Fruit fly (Drosophila melanogaster) whole organism, embryonic: Measurements from ENCODE around the gene Cht5.

ENCODE experiments used
- Atf-2 ChIP-seq: fragments of 200-800 bp; sonication (Bioruptor generic); optimal IDR thresholded peaks from 2 replicates; lab custom pipeline; 2016; ENCODE audit warnings: missing biosample characterization, missing genetic modification characterization
- B-H1 ChIP-seq: fragments of 200-800 bp; sonication (Bioruptor generic); IDR thresholded peaks from 3 replicates; pipeline ENCODE4 v1.3.6; 2022; ENCODE audit warnings: missing biosample characterization, missing genetic modification characterization
- BEAF-32 ChIP-seq: fragments of 200-800 bp; sonication (Bioruptor generic); optimal IDR thresholded peaks from 3 replicates; lab custom pipeline; 2017; ENCODE audit warnings: missing biosample characterization, missing genetic modification characterization, mild to moderate bottlenecking, moderate library complexity, missing genetic modification reagents
- Blimp-1 ChIP-seq: fragments of 200-800 bp; sonication (Bioruptor generic); optimal IDR thresholded peaks from 3 replicates; lab custom pipeline; 2018; ENCODE audit warnings: missing biosample characterization, missing genetic modification characterization, mild to moderate bottlenecking, moderate library complexity, missing genetic modification reagents
- CG10565 ChIP-seq: fragments of 200-800 bp; sonication (Bioruptor generic); optimal IDR thresholded peaks from 3 replicates; lab custom pipeline; 2016; ENCODE audit warnings: missing biosample characterization, mild to moderate bottlenecking, missing genetic modification characterization
- CG11504 ChIP-seq: fragments of 200-800 bp; sonication (Bioruptor generic); optimal IDR thresholded peaks from 3 replicates; lab custom pipeline; 2019; ENCODE audit warnings: missing biosample characterization, mild to moderate bottlenecking, missing genetic modification characterization, moderate library complexity
- CG11560 ChIP-seq: fragments of 200-800 bp; sonication (Bioruptor generic); IDR thresholded peaks from 3 replicates; pipeline ENCODE4 v1.3.6; 2022; ENCODE audit warnings: missing biosample characterization, missing genetic modification characterization
- CG12769 ChIP-seq: fragments of 200-800 bp; sonication (Bioruptor generic); optimal IDR thresholded peaks from 2 replicates; lab custom pipeline; 2019; ENCODE audit warnings: missing biosample characterization, mild to moderate bottlenecking, missing genetic modification characterization, moderate library complexity
- CG15011 ChIP-seq: fragments of 200-800 bp; sonication (Bioruptor generic); optimal IDR thresholded peaks from 3 replicates; lab custom pipeline; 2018; ENCODE audit warnings: missing biosample characterization, mild to moderate bottlenecking, missing genetic modification characterization
- CG15269 ChIP-seq: fragments of 200-800 bp; sonication (Bioruptor generic); optimal IDR thresholded peaks from 2 replicates; lab custom pipeline; 2018; ENCODE audit warnings: missing biosample characterization, mild to moderate bottlenecking, missing genetic modification characterization, moderate library complexity
- CG18262 ChIP-seq: fragments of 200-800 bp; optimal IDR thresholded peaks from 3 replicates; lab custom pipeline; 2019; ENCODE audit warnings: missing biosample characterization, mild to moderate bottlenecking, missing genetic modification characterization, moderate library complexity
- CG31388 ChIP-seq: fragments of 200-800 bp; sonication (Bioruptor generic); optimal IDR thresholded peaks from 2 replicates; lab custom pipeline; 2016; ENCODE audit warnings: missing biosample characterization, missing genetic modification characterization
- CG33557 ChIP-seq: fragments of 200-800 bp; sonication (Bioruptor generic); optimal IDR thresholded peaks from 2 replicates; lab custom pipeline; 2019; ENCODE audit warnings: missing biosample characterization, mild to moderate bottlenecking, missing genetic modification characterization, moderate library complexity
- CG4282 ChIP-seq: fragments of 200-800 bp; sonication (Bioruptor generic); optimal IDR thresholded peaks from 2 replicates; lab custom pipeline; 2016; ENCODE audit warnings: missing biosample characterization, missing genetic modification characterization
- CG8359 ChIP-seq: fragments of 200-800 bp; sonication (Bioruptor generic); optimal IDR thresholded peaks from 2 replicates; lab custom pipeline; 2017; ENCODE audit warnings: missing biosample characterization, mild to moderate bottlenecking, missing genetic modification characterization, borderline replicate concordance
- CG8924 ChIP-seq: fragments of 200-800 bp; optimal IDR thresholded peaks from 3 replicates; lab custom pipeline; 2019; ENCODE audit warnings: missing biosample characterization, mild to moderate bottlenecking, missing genetic modification characterization, moderate library complexity
- CrebB ChIP-seq: fragments of 200-800 bp; sonication (Bioruptor generic); optimal IDR thresholded peaks from 3 replicates; lab custom pipeline; 2018; ENCODE audit warnings: missing biosample characterization, mild to moderate bottlenecking, missing genetic modification characterization
- D19B ChIP-seq: fragments of 200-800 bp; sonication (Bioruptor generic); optimal IDR thresholded peaks from 2 replicates; lab custom pipeline; 2017; ENCODE audit warnings: missing biosample characterization, mild to moderate bottlenecking, missing genetic modification characterization
- Elba2 ChIP-seq: fragments of 200-800 bp; sonication (Bioruptor generic); optimal IDR thresholded peaks from 3 replicates; lab custom pipeline; 2016; ENCODE audit warnings: missing biosample characterization, missing genetic modification characterization
- H15 ChIP-seq: fragments of 200-800 bp; sonication (Bioruptor generic); IDR thresholded peaks from 3 replicates; pipeline ENCODE4 v1.3.6; 2022; ENCODE audit warnings: missing biosample characterization, missing genetic modification characterization
- Lpt ChIP-seq: fragments of >200 bp; optimal IDR thresholded peaks from 2 replicates; lab custom pipeline; 2018; ENCODE audit warnings: missing biosample characterization, missing genetic modification characterization
- Med ChIP-seq: fragments of 200-800 bp; sonication (Bioruptor generic); peaks from one replicate; lab custom pipeline; 2016; ENCODE audit warnings: missing biosample characterization, missing genetic modification characterization, mild to moderate bottlenecking, inconsistent platforms, moderate library complexity
- Mes4 ChIP-seq: fragments of 200-800 bp; sonication (Bioruptor generic); optimal IDR thresholded peaks from 2 replicates; lab custom pipeline; 2016; ENCODE audit warnings: missing biosample characterization, missing genetic modification characterization
- Oli ChIP-seq: fragments of 200-800 bp; sonication (Bioruptor generic); optimal IDR thresholded peaks from 2 replicates; lab custom pipeline; 2018; ENCODE audit warnings: missing biosample characterization, mild to moderate bottlenecking, missing genetic modification characterization, moderate library complexity
- Sox102F ChIP-seq: fragments of 200-800 bp; sonication (Bioruptor generic); optimal IDR thresholded peaks from 2 replicates; lab custom pipeline; 2018; ENCODE audit warnings: missing biosample characterization, mild to moderate bottlenecking, missing genetic modification characterization, moderate library complexity
- Stat92E ChIP-seq, 3 experiments: fragments of >200 bp in 2 of 3; fragments of 200-800 bp in 1 of 3; sonication (Bioruptor generic) in 1 of 3; optimal IDR thresholded peaks; 2 replicates each; lab custom pipeline; 2017 to 2019; ENCODE audit warnings: missing biosample characterization in 3 of 3, missing genetic modification characterization in 3 of 3, mild to moderate bottlenecking in 1 of 3, moderate library complexity in 1 of 3
- Xrp1 ChIP-seq: fragments of 200-800 bp; sonication (Bioruptor generic); IDR thresholded peaks from 2 replicates; pipeline ENCODE4 v1.3.6; 2022; ENCODE audit warnings: missing biosample characterization, missing genetic modification characterization
- cg ChIP-seq: fragments of 200-800 bp; sonication (Bioruptor generic); optimal IDR thresholded peaks from 3 replicates; lab custom pipeline; 2019; ENCODE audit warnings: missing biosample characterization, mild to moderate bottlenecking, missing genetic modification characterization, moderate library complexity
- chm ChIP-seq: fragments of 200-800 bp; sonication (Bioruptor generic); IDR thresholded peaks from 2 replicates; pipeline ENCODE4 v1.3.6; 2022; ENCODE audit warnings: missing biosample characterization, missing genetic modification characterization
- da ChIP-seq: fragments of 200-800 bp; sonication (Bioruptor generic); optimal IDR thresholded peaks from 2 replicates; lab custom pipeline; 2016; ENCODE audit warnings: missing biosample characterization, missing genetic modification characterization
- eve ChIP-seq, 2 experiments: fragments of >200 bp; optimal IDR thresholded peaks; 2 replicates each; lab custom pipeline; 2017; ENCODE audit warnings: missing biosample characterization in 2 of 2, missing genetic modification characterization in 2 of 2
- gt ChIP-seq: fragments of 200-800 bp; sonication (Bioruptor generic); IDR thresholded peaks from 2 replicates; pipeline ENCODE4 v1.3.6; 2022; ENCODE audit warnings: missing biosample characterization, missing genetic modification characterization
- h ChIP-seq: fragments of >200 bp; optimal IDR thresholded peaks from 2 replicates; lab custom pipeline; 2017
- ind ChIP-seq: fragments of 200-800 bp; sonication (Bioruptor generic); optimal IDR thresholded peaks from 3 replicates; lab custom pipeline; 2016; ENCODE audit warnings: missing biosample characterization, missing genetic modification characterization
- kni ChIP-seq: fragments of 200-800 bp; sonication (Bioruptor generic); optimal IDR thresholded peaks from 3 replicates; lab custom pipeline; 2017; ENCODE audit warnings: mild to moderate bottlenecking, missing biosample characterization, missing genetic modification reagents, missing genetic modification characterization
- lola ChIP-seq, 3 experiments: fragments of >200 bp in 2 of 3; fragments of 200-800 bp in 1 of 3; sonication (Bioruptor generic) in 1 of 3; optimal IDR thresholded peaks; 2 replicates each; lab custom pipeline; 2017 to 2019; ENCODE audit warnings: missing biosample characterization in 3 of 3, missing genetic modification characterization in 3 of 3, mild to moderate bottlenecking in 1 of 3, moderate library complexity in 1 of 3
- nom ChIP-seq: fragments of 200-800 bp; sonication (Bioruptor generic); optimal IDR thresholded peaks from 2 replicates; lab custom pipeline; 2017; ENCODE audit warnings: missing biosample characterization, missing genetic modification characterization, mild to moderate bottlenecking, moderate library complexity, missing genetic modification reagents
- phol ChIP-seq: fragments of 200-800 bp; sonication (Bioruptor generic); optimal IDR thresholded peaks from 3 replicates; lab custom pipeline; 2018; ENCODE audit warnings: missing biosample characterization, mild to moderate bottlenecking, missing genetic modification characterization, moderate library complexity
- pros ChIP-seq: fragments of 200-800 bp; sonication (Bioruptor generic); optimal IDR thresholded peaks from 3 replicates; lab custom pipeline; 2019; ENCODE audit warnings: missing biosample characterization, mild to moderate bottlenecking, missing genetic modification characterization, moderate library complexity
- repo ChIP-seq: fragments of 200-800 bp; sonication (Bioruptor generic); optimal IDR thresholded peaks from 2 replicates; lab custom pipeline; 2016; ENCODE audit warnings: missing biosample characterization, missing genetic modification characterization
- row ChIP-seq: fragments of 200-800 bp; sonication (Bioruptor generic); IDR thresholded peaks from 3 replicates; pipeline ENCODE4 v1.3.6; 2022; ENCODE audit warnings: missing biosample characterization, missing genetic modification characterization
- sc ChIP-seq, 3 experiments: fragments of >200 bp in 2 of 3; fragments of 200-800 bp in 1 of 3; sonication (Bioruptor generic) in 1 of 3; optimal IDR thresholded peaks; 2 replicates in 2 of 3; 3 replicates in 1 of 3; lab custom pipeline; 2017; ENCODE audit warnings: mild to moderate bottlenecking in 1 of 3, missing biosample characterization in 1 of 3, missing genetic modification characterization in 1 of 3, missing genetic modification reagents in 1 of 3
- sens ChIP-seq: fragments of 200-800 bp; sonication (Bioruptor generic); peaks from one replicate; lab custom pipeline; 2016; ENCODE audit warnings: missing biosample characterization, missing genetic modification characterization
- slp2 ChIP-seq: fragments of 200-800 bp; sonication (Bioruptor generic); optimal IDR thresholded peaks from 2 replicates; lab custom pipeline; 2016; ENCODE audit warnings: missing biosample characterization, missing genetic modification characterization
- stwl ChIP-seq: fragments of 200-800 bp; sonication (Bioruptor generic); optimal IDR thresholded peaks from 3 replicates; lab custom pipeline; 2018; ENCODE audit warnings: missing biosample characterization, mild to moderate bottlenecking, missing genetic modification characterization, moderate library complexity
- toy ChIP-seq: fragments of 200-800 bp; sonication (Bioruptor generic); IDR thresholded peaks from 2 replicates; pipeline ENCODE4 v1.3.6; 2022; ENCODE audit warnings: missing biosample characterization, missing genetic modification characterization
- unc-4 ChIP-seq: fragments of 200-800 bp; sonication (Bioruptor generic); IDR thresholded peaks from 2 replicates; pipeline ENCODE4 v1.3.6; 2022; ENCODE audit warnings: missing biosample characterization, missing genetic modification characterization; ENCODE audit not compliant: partially characterized antibody
- usp ChIP-seq: fragments of >200 bp; optimal IDR thresholded peaks from 2 replicates; lab custom pipeline; 2017; ENCODE audit warnings: missing biosample characterization, missing genetic modification characterization
- z ChIP-seq: fragments of 200-800 bp; sonication (Bioruptor generic); IDR thresholded peaks from 3 replicates; pipeline ENCODE4 v1.3.6; 2022; ENCODE audit warnings: missing biosample characterization, missing genetic modification characterization
- zen2 ChIP-seq: fragments of 200-800 bp; sonication (Bioruptor generic); IDR thresholded peaks from 3 replicates; pipeline ENCODE4 v1.3.6; 2022; ENCODE audit warnings: missing biosample characterization, missing genetic modification characterization; ENCODE audit not compliant: partially characterized antibody

Cht5 gene

dm6 chr3R:13815566-13816374 is 48.4 kb downstream of the Cht5 start (continued):
- TF ChIP-seq Med (peak; percentile 54), Elba2 (GFP tag; lab: Kevin White, UChicago) (no peak), sc (optimal IDR thresholded peaks at IDR 0.05; lab: Kevin White, UChicago) (no peak), sc (GFP tag; optimal IDR thresholded peaks at IDR 0.05; lab: Kevin White, UChicago) (peak; percentile 22), B-H1 (GFP tag; lab: Robert Waterston, UW) (no peak), stwl (tag; lab: Kevin White, UChicago) (no peak), H15 (GFP tag; lab: Robert Waterston, UW) (no peak), Oli (tag; lab: Kevin White, UChicago) (peak; percentile 15), usp (no peak), CG11504 (no peak), h (lab: Kevin White, UChicago) (no peak), sens (GFP tag; lab: Kevin White, UChicago) (peak; percentile 64), unc-4 (GFP tag; lab: Robert Waterston, UW) (no peak), CG31388 (no peak), CG8924 (tag; lab: Kevin White, UChicago) (no peak), kni (GFP tag; lab: Kevin White, UChicago) (no peak), BEAF-32 (no peak), Blimp-1 (GFP tag; lab: Kevin White, UChicago) (peak; percentile 96), ind (no peak), CG18262 (tag; lab: Kevin White, UChicago) (peak; percentile 1), gt (GFP tag; lab: Robert Waterston, UW) (no peak), CG33557 (no peak), z (GFP tag; lab: Robert Waterston, UW) (peak; percentile 54; the same call in 1 of the 3 replicates), phol (tag; lab: Kevin White, UChicago) (peak; percentile 18), Xrp1 (peak; percentile 18; the same call in 1 of the 2 replicates), D19B (GFP tag; lab: Kevin White, UChicago) (peak; percentile 10), repo (GFP tag; lab: Kevin White, UChicago) (no peak), CG8359 (GFP tag; lab: Kevin White, UChicago) (no peak), lola (GFP tag; optimal IDR thresholded peaks at IDR 0.05; lab: Kevin White, UChicago) (peak in 1 of 3 experiments; percentile 12), Mes4 (no peak), eve (GFP tag; optimal IDR thresholded peaks at IDR 0.05; lab: Kevin White, UChicago) (peak in 1 of 2 experiments; percentile 51), CG10565 (no peak), row (GFP tag; lab: Robert Waterston, UW) (0 out of 3 replicates have a peak, but pooled peaks have one; percentile 15), Sox102F (GFP tag; lab: Kevin White, UChicago) (peak; percentile 47), Stat92E (GFP tag; optimal IDR thresholded peaks at IDR 0.05; lab: Kevin White, UChicago) (no peak)

DNA sequence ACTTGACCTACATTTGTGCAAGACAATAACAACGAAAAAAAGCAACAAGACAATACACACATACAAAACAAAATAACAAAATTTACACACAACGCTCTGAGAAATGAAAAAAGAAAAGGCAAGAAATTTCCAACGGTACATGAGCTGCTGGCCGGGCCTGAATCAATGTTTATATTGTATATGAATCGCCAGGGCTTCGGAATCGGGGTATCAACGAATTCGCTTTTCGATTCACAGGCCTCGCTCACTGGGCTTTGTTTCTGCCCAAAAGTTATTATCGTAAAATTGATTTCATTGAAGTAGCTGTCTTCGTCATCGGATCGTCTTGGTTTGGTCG is 49.0 kb downstream of the Cht5 start:
- no peak for TF ChIP-seq CG4282
- no peak for TF ChIP-seq CG11560 (tag; lab: Robert Waterston, UW)
- no peak for TF ChIP-seq da (GFP tag; lab: Kevin White, UChicago)
- TF ChIP-seq sens (GFP tag; lab: Kevin White, UChicago), result no peak
- TF ChIP-seq CrebB (tag; lab: Kevin White, UChicago), result no peak
- TF ChIP-seq toy (GFP tag; lab: Robert Waterston, UW), result no peak
- no peak for TF ChIP-seq CG15011 (GFP tag; lab: Kevin White, UChicago)
- no peak for TF ChIP-seq Lpt
- TF ChIP-seq zen2 (GFP tag; lab: Robert Waterston, UW), result no peak
- no peak for TF ChIP-seq CG12769
- peak; percentile 65 for TF ChIP-seq nom (GFP tag; lab: Kevin White, UChicago)
- TF ChIP-seq CG15269 (tag; lab: Kevin White, UChicago), result no peak
- TF ChIP-seq chm (GFP tag; lab: Robert Waterston, UW), result no peak
- peak; percentile 84 for TF ChIP-seq cg (GFP tag; lab: Kevin White, UChicago)
- TF ChIP-seq slp2 (GFP tag; lab: Kevin White, UChicago), result no peak
- peak; percentile 66 for TF ChIP-seq pros (GFP tag; lab: Kevin White, UChicago)
- no peak for TF ChIP-seq Atf-2 (GFP tag; lab: Kevin White, UChicago)
